Worm (Caenorhabditis elegans) whole organism, mixed stage, embryonic: ENCODE data around the gene ttr-49.

Experiments
- M03D4.4 ChIP-seq: sonication (generic microtip); optimal IDR thresholded peaks from 2 replicates; lab custom pipeline; 2017; ENCODE audit warnings: mild to moderate bottlenecking, missing genetic modification characterization, missing compliant biosample characterization
- ceh-39 ChIP-seq: fragments of 150-350 bp; optimal IDR thresholded peaks from 2 replicates; lab custom pipeline; 2014; ENCODE audit warnings: missing biosample characterization, missing genetic modification characterization
- ceh-83 ChIP-seq: fragments of 200-800 bp; sonication (Bioruptor generic); optimal IDR thresholded peaks from 2 replicates; lab custom pipeline; 2018; ENCODE audit warnings: mild to moderate bottlenecking, missing genetic modification characterization, missing compliant biosample characterization
- ces-1 ChIP-seq: fragments of 150-350 bp; optimal IDR thresholded peaks from 2 replicates; lab custom pipeline; 2014; ENCODE audit warnings: missing biosample characterization, missing genetic modification reagents, missing genetic modification characterization
- elt-1 ChIP-seq: sonication (generic microtip); optimal IDR thresholded peaks from 2 replicates; lab custom pipeline; 2017; ENCODE audit warnings: missing genetic modification characterization, mild to moderate bottlenecking, missing compliant biosample characterization, antibody characterized with exemption, moderate library complexity, borderline replicate concordance; ENCODE audit not compliant: insufficient read depth
- elt-3 ChIP-seq: fragments of 150-350 bp; optimal IDR thresholded peaks from 2 replicates; lab custom pipeline; 2014; ENCODE audit warnings: missing biosample characterization, missing genetic modification characterization
- flh-1 ChIP-seq: fragments of 200-800 bp; sonication (Bioruptor generic); optimal IDR thresholded peaks from 2 replicates; lab custom pipeline; 2018; ENCODE audit warnings: mild to moderate bottlenecking, missing genetic modification characterization, moderate library complexity, missing compliant biosample characterization
- ham-2 ChIP-seq: fragments of 200-800 bp; sonication (Bioruptor generic); optimal IDR thresholded peaks from 2 replicates; lab custom pipeline; 2018; ENCODE audit warnings: mild to moderate bottlenecking, missing genetic modification characterization, missing compliant biosample characterization
- lsy-2 ChIP-seq: fragments of 150-350 bp; optimal IDR thresholded peaks from 2 replicates; lab custom pipeline; 2014; ENCODE audit warnings: missing biosample characterization, missing genetic modification characterization
- mab-5 ChIP-seq: fragments of 150-350 bp; optimal IDR thresholded peaks from 2 replicates; lab custom pipeline; 2014; ENCODE audit warnings: missing biosample characterization, missing genetic modification characterization
- mep-1 ChIP-seq: fragments of 150-350 bp; optimal IDR thresholded peaks from 2 replicates; lab custom pipeline; 2017; ENCODE audit warnings: missing biosample characterization, missing genetic modification reagents, missing genetic modification characterization, inconsistent platforms
- nhr-12 ChIP-seq: fragments of 150-350 bp; optimal IDR thresholded peaks from 2 replicates; lab custom pipeline; 2014; ENCODE audit warnings: missing biosample characterization, missing genetic modification characterization
- nhr-2 ChIP-seq: fragments of 150-350 bp; optimal IDR thresholded peaks from 2 replicates; lab custom pipeline; 2014; ENCODE audit warnings: missing biosample characterization, missing genetic modification characterization
- nhr-28 ChIP-seq: fragments of 150-350 bp; optimal IDR thresholded peaks from 2 replicates; lab custom pipeline; 2014; ENCODE audit warnings: missing biosample characterization, missing genetic modification characterization
- pha-4 ChIP-seq: fragments of 150-350 bp; optimal IDR thresholded peaks from 2 replicates; lab custom pipeline; 2018; ENCODE audit warnings: missing biosample characterization, missing genetic modification reagents, missing genetic modification characterization
- sem-2 ChIP-seq: fragments of 200-800 bp; sonication (Bioruptor generic); optimal IDR thresholded peaks from 2 replicates; lab custom pipeline; 2018; ENCODE audit warnings: mild to moderate bottlenecking, missing genetic modification characterization, missing compliant biosample characterization
- snpc-4 ChIP-seq: fragments of 150-350 bp; optimal IDR thresholded peaks from 2 replicates; lab custom pipeline; 2014; ENCODE audit warnings: missing biosample characterization, missing genetic modification characterization
- sptf-1 ChIP-seq: sonication (generic microtip); optimal IDR thresholded peaks from 2 replicates; lab custom pipeline; 2017; ENCODE audit warnings: mild to moderate bottlenecking, missing genetic modification characterization, moderate library complexity, missing compliant biosample characterization
- tbx-8 ChIP-seq: fragments of 200-800 bp; sonication (Bioruptor generic); optimal IDR thresholded peaks from 2 replicates; lab custom pipeline; 2018; ENCODE audit warnings: mild to moderate bottlenecking, missing genetic modification characterization, moderate library complexity, missing compliant biosample characterization
- unc-62 ChIP-seq: fragments of 150-350 bp; optimal IDR thresholded peaks from 2 replicates; lab custom pipeline; 2014; ENCODE audit warnings: missing biosample characterization, missing genetic modification reagents, missing genetic modification characterization
- zip-8 ChIP-seq: fragments of 150-350 bp; optimal IDR thresholded peaks from 2 replicates; lab custom pipeline; 2014; ENCODE audit warnings: missing biosample characterization, missing genetic modification characterization
- ztf-11 ChIP-seq: fragments of 150-350 bp; optimal IDR thresholded peaks from 2 replicates; lab custom pipeline; 2014; ENCODE audit warnings: missing biosample characterization, missing genetic modification characterization

The ttr-49 gene

ce11 chrV:9316970-9317369, 39.3 kb downstream of the ttr-49 start:
- TF ChIP-seq ces-1 (GFP tag; lab: Kevin White, UChicago): peak; percentile 38
- no peak for TF ChIP-seq ceh-39 (tag; lab: Kevin White, UChicago)

ce11 chrV:9314408-9314807, 41.9 kb downstream of the ttr-49 start:
- TF ChIP-seq nhr-12 (tag; lab: Kevin White, UChicago): no peak
- no peak for TF ChIP-seq nhr-2 (tag; lab: Kevin White, UChicago)
- TF ChIP-seq nhr-28 (tag; lab: Kevin White, UChicago): no peak
- no peak for TF ChIP-seq ceh-83 (GFP tag; lab: Kevin White, UChicago)
- no peak for TF ChIP-seq tbx-8 (GFP tag; lab: Kevin White, UChicago)
- TF ChIP-seq pha-4 (tag; lab: Kevin White, UChicago): no peak
- no peak for TF ChIP-seq elt-1 (tag; lab: Kevin White, UChicago)
- no peak for TF ChIP-seq sptf-1
- TF ChIP-seq mab-5 (tag; lab: Kevin White, UChicago): no peak
- TF ChIP-seq M03D4.4 (tag; lab: Kevin White, UChicago): no peak
- no peak for TF ChIP-seq sem-2 (GFP tag; lab: Kevin White, UChicago)
- no peak for TF ChIP-seq unc-62
- TF ChIP-seq ceh-39 (tag; lab: Kevin White, UChicago): no peak
- no peak for TF ChIP-seq mep-1 (tag; lab: Kevin White, UChicago)
- TF ChIP-seq flh-1: no peak
- no peak for TF ChIP-seq zip-8
- no peak for TF ChIP-seq lsy-2
- no peak for TF ChIP-seq ztf-11
- TF ChIP-seq snpc-4 (tag; lab: Kevin White, UChicago): no peak
- no peak for TF ChIP-seq ham-2 (GFP tag; lab: Kevin White, UChicago)
- TF ChIP-seq, all 35 proteins: peak for 0

- TF ChIP-seq elt-3 (tag; lab: Kevin White, UChicago): no peak
- TF ChIP-seq ces-1 (GFP tag; lab: Kevin White, UChicago): peak; percentile 2
Measured at ce11 chrV:9312377-9312776, 43.9 kb downstream of the ttr-49 start.
